Worm (Caenorhabditis elegans) whole organism, L4/young adult: ENCODE measurements around the gene Y48G9A.6.

Experiments used
- dao-5 ChIP-seq: sonication (generic microtip); optimal IDR thresholded peaks from 2 replicates; lab custom pipeline; 2016; ENCODE audit warnings: missing genotype, missing genetic modification characterization, moderate library complexity, missing compliant biosample characterization
- him-1 ChIP-seq: sonication (generic microtip); optimal IDR thresholded peaks from 2 replicates; lab custom pipeline; 2016; ENCODE audit warnings: missing genotype, missing genetic modification reagents, missing genetic modification characterization, missing compliant biosample characterization

DNA sequence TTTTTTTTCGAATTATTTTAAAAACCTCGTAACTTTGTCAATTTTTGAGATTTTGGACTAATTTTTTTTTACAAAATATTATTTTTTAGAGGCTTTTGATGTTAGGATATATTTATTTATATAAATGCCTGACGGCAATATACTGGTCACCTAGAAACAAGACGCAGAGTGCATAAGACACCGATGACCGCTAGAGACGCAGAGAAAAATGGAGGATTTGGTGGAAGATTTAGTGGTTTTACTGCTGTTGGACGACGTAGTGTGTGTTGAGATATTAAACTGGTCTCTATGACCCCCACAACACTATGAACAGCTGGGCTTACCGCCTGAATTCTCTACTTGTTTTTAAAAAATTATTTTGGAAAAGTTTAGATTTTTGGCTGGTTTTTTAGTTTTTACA, 14.4 kb downstream of the Y48G9A.6 start:
- no peak for TF ChIP-seq him-1
- TF ChIP-seq dao-5 (tag; lab: Kevin White, UChicago): no peak
